Fruit fly (Drosophila melanogaster): Measurements from ENCODE around the gene Tom20.

Tom20 gene

dm6 chr3L:20000081-20000736 is at the start of gene Tom20, which contains the start of gene Gabat:
TSS of gene Tom20 (plus strand) at chr3L:20000644.
TSS of gene Gabat (minus strand) at chr3L:20000686.
- TF ChIP-seq CTCF (optimal IDR thresholded peaks at IDR 0.05) (no peak), CG8478 (optimal IDR thresholded peaks at IDR 0.05) (no peak)

- TF ChIP-seq CTCF (optimal IDR thresholded peaks at IDR 0.05), result no peak
- no peak for TF ChIP-seq CG8478 (optimal IDR thresholded peaks at IDR 0.05)
Measured at dm6 chr3L:19951035-19951434, 49.4 kb upstream of the Tom20 start, which contains the start of gene CG32219. TSS of gene CG32219 (minus strand) at chr3L:19951135.

dm6 chr3L:19951868-19952267 is 48.6 kb upstream of the Tom20 start, which contains the start of gene CG34258:
TSS of gene CG34258 (minus strand) at chr3L:19951968.
- TF ChIP-seq CTCF (optimal IDR thresholded peaks at IDR 0.05), result no peak
- TF ChIP-seq CG8478 (optimal IDR thresholded peaks at IDR 0.05), result no peak

dm6 chr3L:19952690-19953089 is 47.8 kb upstream of the Tom20 start, which contains the start of gene CG33710:
TSS of gene CG33710 (minus strand) at chr3L:19952790.
- TF ChIP-seq CTCF (optimal IDR thresholded peaks at IDR 0.05) (no peak), CG8478 (optimal IDR thresholded peaks at IDR 0.05) (no peak)

- no peak for TF ChIP-seq CG8478 (optimal IDR thresholded peaks at IDR 0.05)
- no peak for TF ChIP-seq CTCF (optimal IDR thresholded peaks at IDR 0.05)
Measured at dm6 chr3L:19953612-19954011, 46.8 kb upstream of the Tom20 start, which contains the start of gene CG42655. TSS of gene CG42655 (minus strand) at chr3L:19953712.

dm6 chr3L:19954426-19954825 is 46.0 kb upstream of the Tom20 start, which contains the start of gene CG42654:
TSS of gene CG42654 (minus strand) at chr3L:19954526.
- TF ChIP-seq CTCF (optimal IDR thresholded peaks at IDR 0.05) (no peak), CG8478 (optimal IDR thresholded peaks at IDR 0.05) (no peak)

- no peak for TF ChIP-seq CG8478 (optimal IDR thresholded peaks at IDR 0.05)
- no peak for TF ChIP-seq CTCF (optimal IDR thresholded peaks at IDR 0.05)
Measured at dm6 chr3L:19955699-19956098, 44.7 kb upstream of the Tom20 start, which contains the start of gene CG42263. TSS of gene CG42263 (minus strand) at chr3L:19955799.

dm6 chr3L:19961805-19962204 is 38.6 kb upstream of the Tom20 start:
- TF ChIP-seq CTCF (optimal IDR thresholded peaks at IDR 0.05) (no peak), CG8478 (optimal IDR thresholded peaks at IDR 0.05) (no peak)

- no peak for TF ChIP-seq CTCF (optimal IDR thresholded peaks at IDR 0.05)
- no peak for TF ChIP-seq CG8478 (optimal IDR thresholded peaks at IDR 0.05)
Measured at dm6 chr3L:19968725-19969598, 31.5 kb upstream of the Tom20 start.

dm6 chr3L:19978088-19978487 is 22.4 kb upstream of the Tom20 start:
- TF ChIP-seq CTCF (optimal IDR thresholded peaks at IDR 0.05) (no peak), CG8478 (optimal IDR thresholded peaks at IDR 0.05) (no peak)

dm6 chr3L:19979592-19979991 is 20.9 kb upstream of the Tom20 start, which contains the start of gene CG14182:
TSS of gene CG14182 (minus strand) at chr3L:19979812.
- no peak for TF ChIP-seq CTCF (optimal IDR thresholded peaks at IDR 0.05)
- no peak for TF ChIP-seq CG8478 (optimal IDR thresholded peaks at IDR 0.05)

dm6 chr3L:19981385-19981784 is 19.1 kb upstream of the Tom20 start, which contains the start of gene CG17732:
TSS of gene CG17732 (plus strand) at chr3L:19981685.
- TF ChIP-seq CG8478 (optimal IDR thresholded peaks at IDR 0.05) (no peak), CTCF (optimal IDR thresholded peaks at IDR 0.05) (no peak)

- no peak for TF ChIP-seq CG8478 (optimal IDR thresholded peaks at IDR 0.05)
- TF ChIP-seq CTCF (optimal IDR thresholded peaks at IDR 0.05), result no peak
Measured at dm6 chr3L:19985768-19986167, 14.7 kb upstream of the Tom20 start, which contains the start of the genes hale and schuy. TSS of gene hale (minus strand) at chr3L:19985868. TSS of gene schuy (plus strand) at chr3L:19986093.

- TF ChIP-seq CTCF (optimal IDR thresholded peaks at IDR 0.05), result no peak
- no peak for TF ChIP-seq CG8478 (optimal IDR thresholded peaks at IDR 0.05)
Measured at dm6 chr3L:19988891-19989290, 11.6 kb upstream of the Tom20 start, which contains the start of gene Csas. TSS of gene Csas (minus strand) at chr3L:19988991.

- TF ChIP-seq CTCF (optimal IDR thresholded peaks at IDR 0.05), result no peak
- TF ChIP-seq CG8478 (optimal IDR thresholded peaks at IDR 0.05), result no peak
Measured at dm6 chr3L:19991120-19991519, 9.3 kb upstream of the Tom20 start, which contains the start of gene fln. TSS of gene fln (minus strand) at chr3L:19991220.
